Worm (Caenorhabditis elegans): ENCODE measurements around the gene C27H5.12.

C27H5.12 gene

DNA sequence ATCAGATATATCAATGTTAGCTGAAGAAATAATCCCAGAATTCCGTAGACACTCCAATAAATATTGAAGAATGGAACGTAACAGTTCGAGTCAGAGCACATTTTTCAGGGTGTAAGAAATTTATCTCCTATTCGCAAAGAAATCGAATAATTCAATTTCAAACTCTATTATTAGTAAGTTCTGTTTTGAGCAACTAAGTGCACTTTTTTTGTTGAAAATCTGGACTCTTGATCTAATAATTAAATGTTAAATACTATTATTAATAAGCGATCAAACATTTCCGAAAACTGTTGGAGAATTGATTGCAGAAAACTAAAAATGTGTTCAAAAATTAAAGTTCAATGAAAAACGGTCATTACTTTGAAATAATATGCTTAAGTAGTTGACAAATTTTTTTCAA is 41.7 kb upstream of the C27H5.12 start, which contains the start of gene srd-56:
Gene srd-56, minus strand, starts transcription at position 101 of the 400 bp plus-strand sequence.
- no peak for TF ChIP-seq pros-1 (tag; optimal IDR thresholded peaks at IDR 0.05)
- TF ChIP-seq ceh-31 (tag; optimal IDR thresholded peaks at IDR 0.05), result no peak

DNA sequence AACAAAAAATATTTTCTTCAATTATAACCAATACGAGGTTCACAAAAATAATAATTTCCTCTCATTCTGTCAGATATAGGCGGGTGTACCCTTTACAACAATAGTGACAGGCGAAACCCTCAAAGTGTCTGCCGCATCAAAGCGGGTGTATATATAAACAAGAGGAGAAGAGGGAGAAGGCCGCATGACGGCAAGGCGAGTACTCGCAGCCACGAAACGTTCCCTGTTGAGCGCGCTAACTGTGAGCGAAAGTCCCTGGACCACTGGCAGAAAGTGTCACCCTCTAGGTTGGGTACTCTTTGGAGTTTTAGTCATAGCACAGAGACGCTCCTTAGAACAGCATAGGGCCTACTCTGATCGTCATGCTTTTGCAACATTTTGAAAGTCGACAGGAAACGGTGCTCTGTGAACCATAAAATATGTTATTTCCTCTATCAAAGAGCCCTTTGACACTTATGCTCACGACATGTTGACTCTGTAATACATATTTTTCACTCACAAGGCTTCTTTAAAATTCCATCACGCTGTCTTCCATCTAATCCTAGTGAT is 38.7 kb upstream of the C27H5.12 start, which contains the start of gene pcrg-1:
Gene pcrg-1, plus strand, starts transcription at position 499 of the 549 bp plus-strand sequence.
- TF ChIP-seq K09A11.1 (tag; optimal IDR thresholded peaks at IDR 0.05; ENCODE audit: insufficient read depth), result peak; percentile 43
- TF ChIP-seq npax-4 (tag; optimal IDR thresholded peaks at IDR 0.05), result peak; percentile 84
- TF ChIP-seq ceh-6 (GFP tag; optimal IDR thresholded peaks at IDR 0.05), result peak; percentile 86
- no peak for TF ChIP-seq ceh-30 (tag; optimal IDR thresholded peaks at IDR 0.05)
- TF ChIP-seq sox-2 (GFP tag; IDR thresholded peaks at IDR 0.05), result peak; percentile 87
- peak; percentile 78 for TF ChIP-seq pha-2 (tag; optimal IDR thresholded peaks at IDR 0.05)
- TF ChIP-seq unc-86 (tag; optimal IDR thresholded peaks at IDR 0.05), result peak; percentile 75
- TF ChIP-seq ceh-45 (GFP tag; IDR thresholded peaks at IDR 0.05), result peak; percentile 84
- peak; percentile 76 for TF ChIP-seq ceh-18 (tag; optimal IDR thresholded peaks at IDR 0.05)
- peak; percentile 61 for TF ChIP-seq pqm-1 (tag; optimal IDR thresholded peaks at IDR 0.05)
- TF ChIP-seq unc-42 (tag; optimal IDR thresholded peaks at IDR 0.05), result peak; percentile 35
- TF ChIP-seq T23F11.4 (GFP tag; optimal IDR thresholded peaks at IDR 0.05), result peak; percentile 88
- TF ChIP-seq ceh-34 (tag; optimal IDR thresholded peaks at IDR 0.05), result peak; percentile 84
- peak; percentile 44 for TF ChIP-seq hlh-8 (tag; optimal IDR thresholded peaks at IDR 0.05)
- TF ChIP-seq tbx-2 (tag; optimal IDR thresholded peaks at IDR 0.05), result peak; percentile 85
- TF ChIP-seq ztf-16 (tag; optimal IDR thresholded peaks at IDR 0.05), result peak; percentile 89
- TF ChIP-seq hlh-15 (tag; optimal IDR thresholded peaks at IDR 0.05), result peak; percentile 71
- peak; percentile 74 for TF ChIP-seq ceh-24 (tag; optimal IDR thresholded peaks at IDR 0.05)
- TF ChIP-seq ceh-22 (tag; optimal IDR thresholded peaks at IDR 0.05), result no peak
- TF ChIP-seq ceh-2 (tag; optimal IDR thresholded peaks at IDR 0.05), result peak; percentile 78
- TF ChIP-seq nfya-1 (tag; optimal IDR thresholded peaks at IDR 0.05), result peak; percentile 45
- TF ChIP-seq hlh-30 (tag; optimal IDR thresholded peaks at IDR 0.05; ENCODE audit: insufficient read depth), result peak; percentile 73
- TF ChIP-seq fax-1 (tag; optimal IDR thresholded peaks at IDR 0.05), result peak; percentile 75
- no peak for TF ChIP-seq fkh-10 (GFP tag; optimal IDR thresholded peaks at IDR 0.05)
- peak; percentile 91 for TF ChIP-seq hlh-6 (tag; optimal IDR thresholded peaks at IDR 0.05)
- TF ChIP-seq rnt-1 (tag; optimal IDR thresholded peaks at IDR 0.05), result peak; percentile 87
- TF ChIP-seq ets-4 (tag; optimal IDR thresholded peaks at IDR 0.05), result peak; percentile 52
- peak; percentile 85 for TF ChIP-seq sox-4 (tag; optimal IDR thresholded peaks at IDR 0.05)
- peak; percentile 83 for TF ChIP-seq ahr-1 (tag; optimal IDR thresholded peaks at IDR 0.05)
- no peak for TF ChIP-seq elt-4 (tag; optimal IDR thresholded peaks at IDR 0.05)
- TF ChIP-seq sdc-2 (tag; optimal IDR thresholded peaks at IDR 0.05), result peak; percentile 69
- TF ChIP-seq nhr-11 (tag; optimal IDR thresholded peaks at IDR 0.05), result no peak
- peak; percentile 74 for TF ChIP-seq ceh-48 (tag; optimal IDR thresholded peaks at IDR 0.05)
- peak; percentile 87 for TF ChIP-seq C38D4.7 (GFP tag; optimal IDR thresholded peaks at IDR 0.05)
- TF ChIP-seq K02D7.2 (tag; optimal IDR thresholded peaks at IDR 0.05), result peak; percentile 74
- TF ChIP-seq ama-1 (optimal IDR thresholded peaks at IDR 0.05), result no peak
- peak; percentile 77 for TF ChIP-seq ref-2 (tag; optimal IDR thresholded peaks at IDR 0.05)
- TF ChIP-seq nhr-232 (tag; optimal IDR thresholded peaks at IDR 0.05), result peak; percentile 73
- peak; percentile 86 for TF ChIP-seq fkh-6 (tag; optimal IDR thresholded peaks at IDR 0.05)
- TF ChIP-seq elt-2 (tag; optimal IDR thresholded peaks at IDR 0.05), result peak; percentile 90
- TF ChIP-seq ceh-9 (tag; optimal IDR thresholded peaks at IDR 0.05), result peak; percentile 72
- TF ChIP-seq F13H6.1 (tag; optimal IDR thresholded peaks at IDR 0.05), result peak; percentile 89
- no peak for TF ChIP-seq pha-4 (tag; optimal IDR thresholded peaks at IDR 0.05)
- peak; percentile 77 for TF ChIP-seq lin-11 (tag; optimal IDR thresholded peaks at IDR 0.05)
- TF ChIP-seq eyg-1 (tag; optimal IDR thresholded peaks at IDR 0.05), result peak; percentile 80
- TF ChIP-seq unc-55 (GFP tag; optimal IDR thresholded peaks at IDR 0.05), result no peak
- no peak for TF ChIP-seq pros-1 (tag; optimal IDR thresholded peaks at IDR 0.05)
- peak; percentile 76 for TF ChIP-seq C08G9.2 (tag; optimal IDR thresholded peaks at IDR 0.05)
- TF ChIP-seq Y22D7AL.16 (tag; optimal IDR thresholded peaks at IDR 0.05), result peak; percentile 84
- no peak for TF ChIP-seq pax-1 (tag; optimal IDR thresholded peaks at IDR 0.05)
